Worm (Caenorhabditis elegans): ENCODE measurements around the gene eif-3.G.

ce11 chrII:8481731-8482253, 39.2 kb downstream of the eif-3.G start, which contains the start of gene M05D6.5:
- TF ChIP-seq ama-1 (optimal IDR thresholded peaks at IDR 0.05) (no peak), ceh-13 (GFP tag; optimal IDR thresholded peaks at IDR 0.05) (no peak), aly-1 (tag; optimal IDR thresholded peaks at IDR 0.05) (no peak)

Measured in whole organism, early embryonic.